Worm (Caenorhabditis elegans) whole organism, L2 larva: ENCODE results near the gene ints-2.
"Not testable (repeated sequence)": the region's sequence is repeated elsewhere in the genome, so short reads cannot be mapped to it uniquely, and the experiment has no call there.

ENCODE experiments used
- C34F6.9 ChIP-seq: fragments of 150-350 bp; optimal IDR thresholded peaks from 2 replicates; lab custom pipeline; 2014; ENCODE audit warnings: missing biosample characterization, missing genetic modification characterization
- F13H6.1 ChIP-seq: sonication (generic microtip); optimal IDR thresholded peaks from 2 replicates; lab custom pipeline; 2016; ENCODE audit warnings: missing genetic modification characterization, missing compliant biosample characterization
- R02D3.7 ChIP-seq: fragments of 150-350 bp; optimal IDR thresholded peaks from 2 replicates; lab custom pipeline; 2014; ENCODE audit warnings: missing biosample characterization, missing genetic modification characterization
- Y55F3AM.14 ChIP-seq: fragments of 200-800 bp; sonication (Bioruptor generic); optimal IDR thresholded peaks from 2 replicates; lab custom pipeline; 2018; ENCODE audit warnings: mild to moderate bottlenecking, missing genetic modification characterization, missing compliant biosample characterization
- ZK546.5 ChIP-seq: sonication (generic microtip); optimal IDR thresholded peaks from 2 replicates; lab custom pipeline; 2017; ENCODE audit warnings: missing biosample characterization, missing genetic modification characterization
- alr-1 ChIP-seq: fragments of 150-350 bp; optimal IDR thresholded peaks from 2 replicates; lab custom pipeline; 2014; ENCODE audit warnings: missing biosample characterization, missing genetic modification characterization
- ama-1 ChIP-seq: fragments of 150-350 bp; optimal IDR thresholded peaks from 2 replicates; lab custom pipeline; 2018; ENCODE audit warnings: inconsistent platforms
- blmp-1 ChIP-seq: sonication (generic microtip); optimal IDR thresholded peaks from 2 replicates; lab custom pipeline; 2017; ENCODE audit warnings: missing genetic modification characterization, mild to moderate bottlenecking, missing compliant biosample characterization, antibody characterized with exemption, moderate library complexity; ENCODE audit not compliant: insufficient read depth
- ceh-16 ChIP-seq: fragments of 150-350 bp; optimal IDR thresholded peaks from 2 replicates; lab custom pipeline; 2014; ENCODE audit warnings: missing biosample characterization, missing genetic modification characterization
- crh-2 ChIP-seq: sonication (generic microtip); optimal IDR thresholded peaks from 2 replicates; lab custom pipeline; 2017; ENCODE audit warnings: missing biosample characterization, missing genetic modification characterization
- dmd-4 ChIP-seq: sonication (generic microtip); optimal IDR thresholded peaks from 2 replicates; lab custom pipeline; 2017; ENCODE audit warnings: missing biosample characterization, missing genetic modification characterization
- egl-27 ChIP-seq: sonication (generic microtip); optimal IDR thresholded peaks from 3 replicates; lab custom pipeline; 2017; ENCODE audit warnings: missing biosample characterization, missing genetic modification reagents, missing genetic modification characterization
- elt-1 ChIP-seq: fragments of 150-350 bp; optimal IDR thresholded peaks from 2 replicates; lab custom pipeline; 2014; ENCODE audit warnings: missing biosample characterization, missing genetic modification characterization
- elt-3 ChIP-seq: sonication (generic microtip); optimal IDR thresholded peaks from 2 replicates; lab custom pipeline; 2017; ENCODE audit warnings: missing biosample characterization, missing genetic modification characterization
- fos-1 ChIP-seq: fragments of 150-350 bp; optimal IDR thresholded peaks from 2 replicates; lab custom pipeline; 2014; ENCODE audit warnings: missing biosample characterization, missing genetic modification characterization
- gmeb-1 ChIP-seq: fragments of 150-350 bp; optimal IDR thresholded peaks from 2 replicates; lab custom pipeline; 2014; ENCODE audit warnings: missing biosample characterization, missing genetic modification characterization
- lin-11 ChIP-seq: fragments of 150-350 bp; sonication (generic microtip); optimal IDR thresholded peaks from 2 replicates; lab custom pipeline; 2014; ENCODE audit warnings: missing biosample characterization, missing genetic modification characterization, inconsistent platforms, mixed read lengths
- lin-13 ChIP-seq: fragments of 150-350 bp; optimal IDR thresholded peaks from 2 replicates; lab custom pipeline; 2014; ENCODE audit warnings: missing biosample characterization, missing genetic modification reagents, missing genetic modification characterization
- lin-39 ChIP-seq: fragments of 150-350 bp; optimal IDR thresholded peaks from 2 replicates; lab custom pipeline; 2014; ENCODE audit warnings: missing biosample characterization, missing genetic modification reagents, missing genetic modification characterization
- lsy-2 ChIP-seq, 2 experiments: fragments of 150-350 bp in 1 of 2; sonication (generic microtip) in 1 of 2; optimal IDR thresholded peaks; 2 replicates each; lab custom pipeline; 2014 to 2017; ENCODE audit warnings: missing biosample characterization in 2 of 2, missing genetic modification characterization in 2 of 2
- mab-5 ChIP-seq: fragments of 150-350 bp; optimal IDR thresholded peaks from 2 replicates; lab custom pipeline; 2014; ENCODE audit warnings: missing biosample characterization, missing genetic modification characterization
- mdl-1 ChIP-seq, 2 experiments: fragments of 150-350 bp in 1 of 2; sonication (generic microtip) in 1 of 2; optimal IDR thresholded peaks; 2 replicates each; lab custom pipeline; 2017; ENCODE audit warnings: missing biosample characterization in 2 of 2, missing genetic modification characterization in 2 of 2
- nhr-10 ChIP-seq: sonication (generic microtip); optimal IDR thresholded peaks from 2 replicates; lab custom pipeline; 2017; ENCODE audit warnings: missing biosample characterization, missing genetic modification characterization
- nhr-11 ChIP-seq: fragments of 150-350 bp; optimal IDR thresholded peaks from 2 replicates; lab custom pipeline; 2014; ENCODE audit warnings: missing biosample characterization, missing genetic modification characterization
- nhr-12 ChIP-seq: fragments of 150-350 bp; optimal IDR thresholded peaks from 2 replicates; lab custom pipeline; 2014; ENCODE audit warnings: missing biosample characterization, missing genetic modification characterization
- nhr-129 ChIP-seq: fragments of 150-350 bp; optimal IDR thresholded peaks from 2 replicates; lab custom pipeline; 2014; ENCODE audit warnings: missing biosample characterization, missing genetic modification characterization
- nhr-21 ChIP-seq: fragments of 150-350 bp; optimal IDR thresholded peaks from 2 replicates; lab custom pipeline; 2014; ENCODE audit warnings: missing biosample characterization, missing genetic modification characterization
- nhr-237 ChIP-seq: fragments of 150-350 bp; optimal IDR thresholded peaks from 2 replicates; lab custom pipeline; 2014; ENCODE audit warnings: missing biosample characterization, missing genetic modification characterization
- nhr-25 ChIP-seq: fragments of 150-350 bp; sonication (generic microtip); optimal IDR thresholded peaks from 3 replicates; lab custom pipeline; 2014; ENCODE audit warnings: missing biosample characterization, missing genetic modification characterization
- nhr-6 ChIP-seq: fragments of 150-350 bp; optimal IDR thresholded peaks from 2 replicates; lab custom pipeline; 2014; ENCODE audit warnings: missing biosample characterization, missing genetic modification characterization
- nhr-77 ChIP-seq: fragments of 150-350 bp; optimal IDR thresholded peaks from 2 replicates; lab custom pipeline; 2014; ENCODE audit warnings: missing biosample characterization, missing genetic modification characterization
- sem-4 ChIP-seq: fragments of 150-350 bp; optimal IDR thresholded peaks from 2 replicates; lab custom pipeline; 2014; ENCODE audit warnings: missing biosample characterization, missing genetic modification reagents, missing genetic modification characterization
- skn-1 ChIP-seq: sonication (generic microtip); optimal IDR thresholded peaks from 2 replicates; lab custom pipeline; 2017; ENCODE audit warnings: missing biosample characterization, missing genetic modification characterization
- sma-3 ChIP-seq: sonication (generic microtip); optimal IDR thresholded peaks from 2 replicates; lab custom pipeline; 2016; ENCODE audit warnings: missing genetic modification reagents, missing genetic modification characterization, missing compliant biosample characterization
- sma-9 ChIP-seq, 2 experiments: fragments of 150-350 bp in 1 of 2; sonication (generic microtip) in 1 of 2; optimal IDR thresholded peaks; 2 replicates each; lab custom pipeline; 2014 to 2016; ENCODE audit warnings: missing genetic modification characterization in 2 of 2, mild to moderate bottlenecking in 1 of 2, missing biosample characterization in 1 of 2, missing compliant biosample characterization in 1 of 2, missing genetic modification reagents in 1 of 2, moderate library complexity in 1 of 2
- snpc-4 ChIP-seq: fragments of 150-350 bp; optimal IDR thresholded peaks from 2 replicates; lab custom pipeline; 2014; ENCODE audit warnings: missing biosample characterization, missing genetic modification characterization
- unc-39 ChIP-seq: fragments of 150-350 bp; optimal IDR thresholded peaks from 2 replicates; lab custom pipeline; 2014; ENCODE audit warnings: missing biosample characterization, missing genetic modification characterization
- unc-55 ChIP-seq: fragments of 150-350 bp; sonication (generic microtip); optimal IDR thresholded peaks from 3 replicates; lab custom pipeline; 2014; ENCODE audit warnings: missing biosample characterization, missing genetic modification reagents, missing genetic modification characterization
- zag-1 ChIP-seq: fragments of 150-350 bp; optimal IDR thresholded peaks from 2 replicates; lab custom pipeline; 2014; ENCODE audit warnings: missing biosample characterization, missing genetic modification characterization
- ztf-1 ChIP-seq: fragments of 200-800 bp; sonication (Bioruptor generic); conservative IDR thresholded peaks from 2 replicates; pipeline ENCODE4 v1.3.6; 2022; ENCODE audit warnings: missing genetic modification characterization, missing compliant biosample characterization
- ztf-4 ChIP-seq: fragments of 150-350 bp; optimal IDR thresholded peaks from 2 replicates; lab custom pipeline; 2014; ENCODE audit warnings: missing biosample characterization, missing genetic modification characterization

Gene ints-2

ce11 chrV:14200086-14200485 lies 14.6 kb downstream of the ints-2 start (continued):
- TF ChIP-seq lin-11 (tag; lab: Kevin White, UChicago) (peak; percentile 77), ztf-1 (GFP tag; lab: Robert Waterston, UW) (no peak), dmd-4 (tag; lab: Kevin White, UChicago) (no peak), sma-9 (GFP tag; optimal IDR thresholded peaks at IDR 0.05; lab: Kevin White, UChicago) (peak; percentile 94), sma-9 (tag; optimal IDR thresholded peaks at IDR 0.05; lab: Kevin White, UChicago) (no peak), mab-5 (tag; lab: Kevin White, UChicago) (peak; percentile 66), lin-13 (peak; percentile 78), nhr-25 (tag; lab: Kevin White, UChicago) (peak; percentile 88), C34F6.9 (tag; lab: Kevin White, UChicago) (peak; percentile 97), snpc-4 (tag; lab: Kevin White, UChicago) (peak; percentile 65), sma-3 (GFP tag; lab: Kevin White, UChicago) (peak; percentile 91), mdl-1 (tag; optimal IDR thresholded peaks at IDR 0.05; lab: Kevin White, UChicago) (peak; percentile 79 to 86), crh-2 (tag; lab: Kevin White, UChicago) (peak; percentile 94), ama-1 (lab: Kevin White, UChicago) (peak; percentile 68), nhr-21 (tag; lab: Kevin White, UChicago) (peak; percentile 90), elt-3 (tag; lab: Kevin White, UChicago) (no peak), F13H6.1 (peak; percentile 94), ZK546.5 (tag; lab: Kevin White, UChicago) (no peak), nhr-6 (tag; lab: Kevin White, UChicago) (no peak), ceh-16 (no peak), unc-39 (tag; lab: Kevin White, UChicago) (no peak), ztf-4 (peak; percentile 92)

ce11 chrV:14205214-14205613 lies 19.7 kb downstream of the ints-2 start, which contains the start of gene T16A9.3:
T16A9.3 (plus strand) TSS chrV:14205514.
- not testable (repeated sequence) for TF ChIP-seq ama-1 (lab: Kevin White, UChicago); nhr-11 (tag; lab: Kevin White, UChicago); nhr-237

ce11 chrV:14210743-14211142 lies 25.3 kb downstream of the ints-2 start, which contains the start of gene str-230:
str-230 (minus strand) TSS chrV:14210843.
- TF ChIP-seq egl-27 (tag; lab: Kevin White, UChicago) (no peak), nhr-11 (tag; lab: Kevin White, UChicago) (no peak), sma-9 (GFP tag; optimal IDR thresholded peaks at IDR 0.05; lab: Kevin White, UChicago) (no peak), sma-9 (tag; optimal IDR thresholded peaks at IDR 0.05; lab: Kevin White, UChicago) (no peak), zag-1 (tag; lab: Kevin White, UChicago) (no peak), nhr-77 (tag; lab: Kevin White, UChicago) (no peak), ztf-1 (GFP tag; lab: Robert Waterston, UW) (no peak), sem-4 (tag; lab: Kevin White, UChicago) (no peak), elt-1 (tag; lab: Kevin White, UChicago) (no peak), nhr-6 (tag; lab: Kevin White, UChicago) (no peak), nhr-129 (no peak), mab-5 (tag; lab: Kevin White, UChicago) (no peak), C34F6.9 (tag; lab: Kevin White, UChicago) (no peak), unc-39 (tag; lab: Kevin White, UChicago) (no peak), crh-2 (tag; lab: Kevin White, UChicago) (no peak), lin-11 (tag; lab: Kevin White, UChicago) (no peak), nhr-12 (tag; lab: Kevin White, UChicago) (no peak), lsy-2 (tag; optimal IDR thresholded peaks at IDR 0.05; lab: Kevin White, UChicago) (no peak), lin-39 (tag; lab: Kevin White, UChicago) (no peak), ceh-16 (no peak), dmd-4 (tag; lab: Kevin White, UChicago) (no peak)

ce11 chrV:14212813-14213212 lies 27.3 kb downstream of the ints-2 start:
- peak; percentile 76 for TF ChIP-seq sma-9 (GFP tag; optimal IDR thresholded peaks at IDR 0.05; lab: Kevin White, UChicago)
- no peak for TF ChIP-seq sma-9 (tag; optimal IDR thresholded peaks at IDR 0.05; lab: Kevin White, UChicago)
- no peak for TF ChIP-seq ztf-1 (GFP tag; lab: Robert Waterston, UW)
- TF ChIP-seq R02D3.7, result no peak
- TF ChIP-seq fos-1 (tag; lab: Kevin White, UChicago), result peak; percentile 78
- no peak for TF ChIP-seq sem-4 (tag; lab: Kevin White, UChicago)
- TF ChIP-seq nhr-6 (tag; lab: Kevin White, UChicago), result no peak
- no peak for TF ChIP-seq dmd-4 (tag; lab: Kevin White, UChicago)
- TF ChIP-seq lin-39 (tag; lab: Kevin White, UChicago), result no peak
- TF ChIP-seq skn-1, result no peak
- TF ChIP-seq Y55F3AM.14 (GFP tag; lab: Kevin White, UChicago), result no peak
- TF ChIP-seq C34F6.9 (tag; lab: Kevin White, UChicago), result no peak
- TF ChIP-seq unc-55 (GFP tag; lab: Kevin White, UChicago), result no peak
- no peak for TF ChIP-seq nhr-10
- no peak for TF ChIP-seq alr-1 (tag; lab: Kevin White, UChicago)
- TF ChIP-seq nhr-77 (tag; lab: Kevin White, UChicago), result no peak
- peak; percentile 51 for TF ChIP-seq blmp-1 (tag; lab: Kevin White, UChicago)
- peak; percentile 70 for TF ChIP-seq nhr-21 (tag; lab: Kevin White, UChicago)
- no peak for TF ChIP-seq lin-13
- TF ChIP-seq ceh-16, result no peak
- TF ChIP-seq nhr-25 (tag; lab: Kevin White, UChicago), result no peak
- TF ChIP-seq gmeb-1, result peak; percentile 53
- TF ChIP-seq ama-1 (lab: Kevin White, UChicago), result no peak
- TF ChIP-seq elt-3 (tag; lab: Kevin White, UChicago), result no peak
- TF ChIP-seq lin-11 (tag; lab: Kevin White, UChicago), result no peak
- no peak for TF ChIP-seq nhr-11 (tag; lab: Kevin White, UChicago)
- peak; percentile 65 for TF ChIP-seq crh-2 (tag; lab: Kevin White, UChicago)
- no peak for TF ChIP-seq nhr-129
- TF ChIP-seq, all 48 proteins: peak for 6
